Fruit fly (Drosophila melanogaster) S2 (cell line): ENCODE results near the gene CG15196.

Experiments
- CG8478 ChIP-seq: fragments of >200 bp; optimal IDR thresholded peaks from 2 replicates; lab custom pipeline; 2018
- CTCF ChIP-seq, 2 experiments: fragments of >200 bp; optimal IDR thresholded peaks; 2 replicates each; lab custom pipeline; 2018

dm6 chrX:11391364-11391915, 18.3 kb upstream of the CG15196 start:
- TF ChIP-seq CG8478 (lab: Kevin White, UChicago): no peak
- no peak for TF ChIP-seq CTCF (optimal IDR thresholded peaks at IDR 0.05; lab: Kevin White, UChicago)
